Worm (Caenorhabditis elegans) whole organism, L3 larva: ENCODE results near the gene F55G11.7.

ENCODE experiments used
- R02D3.7 ChIP-seq: fragments of 150-350 bp; optimal IDR thresholded peaks from 2 replicates; lab custom pipeline; 2014; ENCODE audit warnings: missing biosample characterization, missing genetic modification characterization
- ZK546.5 ChIP-seq: sonication (generic microtip); optimal IDR thresholded peaks from 2 replicates; lab custom pipeline; 2017; ENCODE audit warnings: missing biosample characterization, missing genetic modification characterization
- ama-1 ChIP-seq: fragments of 150-350 bp; optimal IDR thresholded peaks from 2 replicates; lab custom pipeline; 2018
- daf-12 ChIP-seq: fragments of 150-350 bp; optimal IDR thresholded peaks from 2 replicates; lab custom pipeline; 2014; ENCODE audit warnings: missing biosample characterization, missing genetic modification reagents, missing genetic modification characterization
- elt-1 ChIP-seq: fragments of 150-350 bp; optimal IDR thresholded peaks from 2 replicates; lab custom pipeline; 2014; ENCODE audit warnings: missing biosample characterization, missing genetic modification characterization
- elt-2 ChIP-seq: sonication (generic microtip); optimal IDR thresholded peaks from 2 replicates; lab custom pipeline; 2016; ENCODE audit warnings: missing genetic modification reagents, mild to moderate bottlenecking, missing genetic modification characterization, missing compliant biosample characterization
- elt-3 ChIP-seq, 3 experiments: fragments of 150-350 bp in 1 of 3; sonication (generic microtip) in 2 of 3; optimal IDR thresholded peaks; 2 replicates in 2 of 3; 4 replicates in 1 of 3; lab custom pipeline; 2014 to 2017; ENCODE audit warnings: missing biosample characterization in 3 of 3, missing genetic modification characterization in 3 of 3
- eor-1 ChIP-seq, 2 experiments: fragments of 150-350 bp; optimal IDR thresholded peaks; 2 replicates each; lab custom pipeline; 2014 to 2018; ENCODE audit warnings: missing biosample characterization in 2 of 2, missing genetic modification characterization in 2 of 2
- fkh-10 ChIP-seq: sonication (generic microtip); optimal IDR thresholded peaks from 2 replicates; lab custom pipeline; 2017; ENCODE audit warnings: missing biosample characterization, missing genetic modification reagents, missing genetic modification characterization
- jun-1 ChIP-seq: fragments of 150-350 bp; optimal IDR thresholded peaks from 2 replicates; lab custom pipeline; 2014; ENCODE audit warnings: missing biosample characterization, missing genetic modification reagents, missing genetic modification characterization
- lin-39 ChIP-seq: fragments of 150-350 bp; optimal IDR thresholded peaks from 2 replicates; lab custom pipeline; 2018; ENCODE audit warnings: missing biosample characterization, missing genetic modification reagents, missing genetic modification characterization
- mdl-1 ChIP-seq: fragments of 150-350 bp; optimal IDR thresholded peaks from 2 replicates; lab custom pipeline; 2014; ENCODE audit warnings: missing biosample characterization, missing genetic modification characterization
- nfya-1 ChIP-seq: sonication (generic microtip); optimal IDR thresholded peaks from 2 replicates; lab custom pipeline; 2017; ENCODE audit warnings: missing genetic modification characterization, mild to moderate bottlenecking, missing compliant biosample characterization, antibody characterized with exemption, moderate library complexity; ENCODE audit not compliant: insufficient read depth
- nhr-11 ChIP-seq: fragments of 150-350 bp; optimal IDR thresholded peaks from 2 replicates; lab custom pipeline; 2014; ENCODE audit warnings: missing biosample characterization, missing genetic modification characterization
- nhr-12 ChIP-seq: fragments of 150-350 bp; optimal IDR thresholded peaks from 2 replicates; lab custom pipeline; 2014; ENCODE audit warnings: missing biosample characterization, missing genetic modification characterization
- nhr-23 ChIP-seq: fragments of 150-350 bp; optimal IDR thresholded peaks from 2 replicates; lab custom pipeline; 2014; ENCODE audit warnings: missing biosample characterization, missing genetic modification reagents, missing genetic modification characterization
- nhr-237 ChIP-seq: fragments of 150-350 bp; optimal IDR thresholded peaks from 2 replicates; lab custom pipeline; 2014; ENCODE audit warnings: missing biosample characterization, missing genetic modification characterization
- nhr-25 ChIP-seq: sonication (generic microtip); optimal IDR thresholded peaks from 2 replicates; lab custom pipeline; 2017; ENCODE audit warnings: missing biosample characterization, missing genetic modification characterization
- nhr-43 ChIP-seq: sonication (generic microtip); optimal IDR thresholded peaks from 2 replicates; lab custom pipeline; 2016; ENCODE audit warnings: mild to moderate bottlenecking, missing genetic modification characterization, missing compliant biosample characterization; ENCODE audit not compliant: poor library complexity, severe bottlenecking
- nhr-67 ChIP-seq: fragments of 150-350 bp; optimal IDR thresholded peaks from 2 replicates; lab custom pipeline; 2014; ENCODE audit warnings: missing biosample characterization, missing genetic modification characterization
- pqm-1 ChIP-seq: fragments of 150-350 bp; optimal IDR thresholded peaks from 2 replicates; lab custom pipeline; 2017; ENCODE audit warnings: missing biosample characterization, missing genetic modification characterization, inconsistent platforms
- sea-2 ChIP-seq: fragments of 150-350 bp; sonication (generic microtip); optimal IDR thresholded peaks from 4 replicates; lab custom pipeline; 2014; ENCODE audit warnings: missing biosample characterization, missing genetic modification reagents, missing genetic modification characterization
- skn-1 ChIP-seq: fragments of 150-350 bp; optimal IDR thresholded peaks from 2 replicates; lab custom pipeline; 2014; ENCODE audit warnings: missing biosample characterization, missing genetic modification characterization
- snpc-4 ChIP-seq: fragments of 150-350 bp; optimal IDR thresholded peaks from 2 replicates; lab custom pipeline; 2014; ENCODE audit warnings: missing biosample characterization, missing genetic modification characterization
- tbx-2 ChIP-seq: sonication (generic microtip); optimal IDR thresholded peaks from 2 replicates; lab custom pipeline; 2016; ENCODE audit warnings: mild to moderate bottlenecking, missing genetic modification characterization, missing compliant biosample characterization
- unc-39 ChIP-seq: sonication (generic microtip); optimal IDR thresholded peaks from 4 replicates; lab custom pipeline; 2017; ENCODE audit warnings: missing biosample characterization, missing genetic modification characterization
- zag-1 ChIP-seq: fragments of 150-350 bp; optimal IDR thresholded peaks from 2 replicates; lab custom pipeline; 2014; ENCODE audit warnings: missing biosample characterization, missing genetic modification characterization
- ztf-11 ChIP-seq: fragments of 150-350 bp; optimal IDR thresholded peaks from 2 replicates; lab custom pipeline; 2014; ENCODE audit warnings: missing biosample characterization, missing genetic modification characterization
- ztf-4 ChIP-seq: fragments of 150-350 bp; optimal IDR thresholded peaks from 2 replicates; lab custom pipeline; 2014; ENCODE audit warnings: missing biosample characterization, missing genetic modification characterization

F55G11.7 gene

DNA sequence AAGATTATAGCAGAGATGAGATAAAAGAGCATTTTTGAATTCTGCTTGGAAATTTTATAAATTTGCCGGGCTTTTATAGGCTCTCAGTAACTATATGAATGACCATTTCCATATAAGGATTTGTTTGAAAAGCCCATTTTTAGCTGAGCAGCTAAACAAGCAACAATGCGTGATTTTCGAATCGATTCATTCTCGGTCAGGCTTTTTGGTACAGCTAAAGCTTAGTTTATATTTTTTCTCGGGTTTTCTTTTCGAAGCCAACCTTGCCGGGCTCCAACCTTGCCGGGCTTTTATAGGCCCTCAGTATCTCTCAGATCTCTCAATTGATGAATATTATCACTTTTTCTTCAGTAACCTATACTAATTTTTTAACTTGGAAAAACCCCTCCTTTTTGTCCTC is 35.9 kb upstream of the F55G11.7 start, which contains the start of gene srlf-4:
TSS of gene srlf-4 (minus strand) at position 101 of the 400 bp plus-strand sequence.
- TF ChIP-seq lin-39 (no peak), R02D3.7 (no peak), jun-1 (tag; lab: Kevin White, UChicago) (no peak)

ce11 chrIV:12926639-12927038 is 33.6 kb upstream of the F55G11.7 start, which contains the start of gene srlf-5:
TSS of gene srlf-5 (minus strand) at chrIV:12926739.
- TF ChIP-seq elt-3 (tag; optimal IDR thresholded peaks at IDR 0.05; lab: Kevin White, UChicago) = no peak
- no peak for TF ChIP-seq daf-12 (tag; lab: Kevin White, UChicago)
- TF ChIP-seq snpc-4 (tag; lab: Kevin White, UChicago) = no peak
- no peak for TF ChIP-seq mdl-1 (tag; lab: Kevin White, UChicago)
- no peak for TF ChIP-seq nhr-11

ce11 chrIV:12936221-12936776 is 23.9 kb upstream of the F55G11.7 start, which contains the start of the genes cld-1 and dod-21:
TSS of gene cld-1 (minus strand) at chrIV:12936271.
TSS of gene dod-21 (plus strand) at chrIV:12936738.
- TF ChIP-seq elt-2 (peak; percentile 98), nfya-1 (tag; lab: Kevin White, UChicago) (peak; percentile 8), nhr-25 (no peak), pqm-1 (tag; lab: Kevin White, UChicago) (peak; percentile 49)

DNA sequence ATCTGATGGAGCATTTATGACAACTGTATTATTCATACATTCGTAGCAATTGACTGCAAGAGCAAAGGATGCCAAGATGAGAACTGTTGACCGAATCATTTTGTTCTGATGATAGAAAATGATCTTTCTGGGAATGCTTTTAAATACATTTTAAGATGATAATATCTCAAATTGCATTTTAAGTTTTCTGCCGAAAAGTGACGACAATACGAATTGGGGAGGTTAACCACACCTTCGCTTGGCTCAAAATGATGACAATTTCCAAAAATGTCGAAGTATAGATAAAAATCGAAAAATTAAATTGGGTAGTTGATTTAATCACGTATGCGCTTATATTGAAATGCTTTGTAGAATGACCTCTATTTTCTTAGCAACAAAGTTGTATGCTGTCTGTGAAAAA is 19.0 kb upstream of the F55G11.7 start, which contains the start of gene dod-24:
TSS of gene dod-24 (minus strand) at position 101 of the 400 bp plus-strand sequence.
- TF ChIP-seq nfya-1 (tag; lab: Kevin White, UChicago) = no peak
- TF ChIP-seq elt-2 = peak; percentile 5
- TF ChIP-seq ztf-11 (tag; lab: Kevin White, UChicago) = no peak

DNA sequence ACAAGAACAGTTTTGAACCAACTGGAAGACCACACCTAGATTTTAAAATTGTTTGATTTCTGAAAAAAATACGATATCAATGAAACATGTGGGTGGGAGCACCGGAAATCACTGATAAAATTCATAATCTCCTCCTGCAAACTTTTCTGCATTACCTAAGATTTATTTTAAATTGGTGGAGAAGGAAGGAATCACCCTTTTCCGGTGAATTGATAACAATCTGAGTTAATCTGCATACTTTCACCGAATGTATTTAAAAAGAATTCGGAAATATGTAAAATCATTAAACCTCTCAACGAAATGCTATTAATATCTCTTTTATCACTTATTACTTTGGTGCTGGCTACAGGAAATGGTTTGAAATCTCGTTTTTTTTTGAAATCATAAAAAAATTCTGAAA is 17.6 kb upstream of the F55G11.7 start, which contains the start of gene dct-19:
TSS of gene dct-19 (plus strand) at position 301 of the 400 bp plus-strand sequence.
- TF ChIP-seq skn-1 (tag; lab: Kevin White, UChicago) (no peak), elt-1 (no peak), lin-39 (no peak)
- TF ChIP-seq, all 47 proteins: peak for 0

DNA sequence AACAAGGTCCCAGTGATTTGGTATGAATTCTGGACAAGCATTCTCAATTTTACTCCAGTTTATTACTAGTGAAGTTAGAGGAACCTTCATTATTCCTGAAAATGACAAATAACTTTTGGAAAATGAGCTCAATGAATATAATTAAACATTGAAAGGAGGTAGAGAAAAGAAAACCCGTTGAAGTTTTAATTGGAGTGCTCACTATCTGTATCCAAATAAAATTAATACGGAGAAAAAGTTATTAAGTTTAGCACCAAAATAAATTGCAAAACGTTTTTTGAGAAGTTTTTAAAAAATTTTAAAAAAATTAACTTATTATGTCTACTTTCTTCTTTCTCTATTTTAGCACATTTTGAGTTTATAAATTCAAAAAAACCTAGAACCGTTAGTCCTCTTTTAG is 13.7 kb upstream of the F55G11.7 start, which contains the start of gene F55G11.1:
TSS of gene F55G11.1 (minus strand) at position 101 of the 400 bp plus-strand sequence.
- TF ChIP-seq eor-1 (tag; optimal IDR thresholded peaks at IDR 0.05; lab: Kevin White, UChicago) (no peak), sea-2 (GFP tag; lab: Kevin White, UChicago) (no peak), nhr-12 (tag; lab: Kevin White, UChicago) (no peak), nhr-67 (tag; lab: Kevin White, UChicago) (no peak), tbx-2 (tag; lab: Kevin White, UChicago) (no peak), nhr-237 (tag; lab: Kevin White, UChicago) (no peak), nhr-11 (no peak), elt-3 (tag; optimal IDR thresholded peaks at IDR 0.05; lab: Kevin White, UChicago) (no peak), nhr-43 (no peak), zag-1 (no peak), fkh-10 (no peak), elt-2 (no peak), snpc-4 (tag; lab: Kevin White, UChicago) (no peak), ztf-11 (tag; lab: Kevin White, UChicago) (no peak), jun-1 (tag; lab: Kevin White, UChicago) (no peak), lin-39 (no peak)

- no peak for TF ChIP-seq R02D3.7
- TF ChIP-seq elt-1 = no peak
- no peak for TF ChIP-seq ZK546.5 (tag; lab: Kevin White, UChicago)
- TF ChIP-seq nfya-1 (tag; lab: Kevin White, UChicago) = no peak
These were observed 11.8 kb upstream of the F55G11.7 start, which contains the start of gene F55G11.10 for ce11 chrIV:12948470-12948869. TSS of gene F55G11.10 (plus strand) at chrIV:12948770.

ce11 chrIV:12957730-12958129 is 2.5 kb upstream of the F55G11.7 start, which contains the start of gene F55G11.6:
TSS of gene F55G11.6 (plus strand) at chrIV:12958030.
- TF ChIP-seq elt-2 (no peak), elt-3 (tag; optimal IDR thresholded peaks at IDR 0.05; lab: Kevin White, UChicago) (no peak), nhr-23 (tag; lab: Kevin White, UChicago) (no peak), lin-39 (no peak), ztf-4 (no peak), nhr-67 (tag; lab: Kevin White, UChicago) (no peak), ama-1 (lab: Kevin White, UChicago) (no peak), nhr-237 (tag; lab: Kevin White, UChicago) (no peak), snpc-4 (tag; lab: Kevin White, UChicago) (no peak), ZK546.5 (tag; lab: Kevin White, UChicago) (no peak), unc-39 (no peak), jun-1 (tag; lab: Kevin White, UChicago) (no peak), nfya-1 (tag; lab: Kevin White, UChicago) (no peak), nhr-11 (no peak)
